Fruit fly (Drosophila melanogaster) whole organism: Measurements from ENCODE around the gene CG7530.

Experiments
- CG8478 ChIP-seq: fragments of >200 bp; optimal IDR thresholded peaks from 2 replicates; lab custom pipeline; 2018; ENCODE audit warnings: inconsistent platforms
- Dll ChIP-seq: fragments of >200 bp; optimal IDR thresholded peaks from 2 replicates; lab custom pipeline; 2017
- EcR ChIP-seq, 2 experiments: fragments of >200 bp; optimal IDR thresholded peaks; 2 replicates each; lab custom pipeline; 2017; ENCODE audit warnings: missing biosample characterization in 2 of 2, missing genetic modification characterization in 2 of 2, missing genetic modification reagents in 2 of 2
- pan ChIP-seq: fragments of >200 bp; optimal IDR thresholded peaks from 2 replicates; lab custom pipeline; 2017
- psq ChIP-seq: fragments of >200 bp; optimal IDR thresholded peaks from 2 replicates; lab custom pipeline; 2017
- usp ChIP-seq: fragments of >200 bp; optimal IDR thresholded peaks from 2 replicates; lab custom pipeline; 2017; ENCODE audit warnings: missing biosample characterization, missing genetic modification characterization, mixed read lengths

DNA sequence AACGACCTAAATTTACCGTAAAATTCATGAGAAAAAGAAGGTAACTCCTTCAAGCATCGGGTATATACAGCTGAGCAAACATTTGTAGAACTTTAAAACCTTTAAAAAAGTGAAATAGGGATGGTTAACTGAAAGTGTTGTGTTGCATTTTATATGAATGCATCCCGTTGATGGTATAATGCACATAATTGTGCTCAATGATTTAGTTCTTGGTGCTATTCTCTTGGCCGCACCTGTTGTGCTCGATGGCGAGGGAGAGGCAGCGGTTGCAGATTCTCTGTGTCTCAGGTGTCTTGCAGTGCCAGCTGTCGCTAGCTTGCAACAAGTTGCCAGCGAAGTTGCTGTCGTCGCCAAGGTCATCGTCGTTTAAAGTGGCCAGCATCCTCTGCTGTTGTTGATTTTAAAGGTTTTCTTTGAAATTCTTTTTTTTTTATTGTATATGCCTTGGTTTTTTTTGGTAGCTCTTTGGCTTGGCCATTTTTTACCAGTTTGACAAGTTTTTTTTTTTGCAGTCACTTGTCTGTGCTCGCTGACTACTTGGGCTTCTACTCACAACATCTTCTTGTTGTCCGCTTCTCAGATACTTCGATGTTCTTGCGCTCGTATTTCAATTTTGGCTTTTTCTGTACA, 34.2 kb upstream of the CG7530 start:
- TF ChIP-seq usp (GFP tag; lab: Kevin White, UChicago) (no peak), Dll (lab: Kevin White, UChicago) (no peak), pan (lab: Kevin White, UChicago) (no peak), EcR (GFP tag; optimal IDR thresholded peaks at IDR 0.05; lab: Kevin White, UChicago) (no peak), CG8478 (lab: Kevin White, UChicago) (no peak), psq (lab: Kevin White, UChicago) (no peak)
